Fruit fly (Drosophila melanogaster) whole organism, wandering third instar larva: Measurements from ENCODE around the gene Nubp2.

ENCODE experiments used
- Abd-B ChIP-seq: fragments of >200 bp; optimal IDR thresholded peaks from 2 replicates; lab custom pipeline; 2017; ENCODE audit warnings: missing biosample characterization, missing genetic modification characterization
- CG32264 ChIP-seq: fragments of 200-800 bp; sonication (Bioruptor generic); optimal IDR thresholded peaks from 2 replicates; lab custom pipeline; 2016; ENCODE audit warnings: missing biosample characterization, missing genetic modification characterization
- CG9705 ChIP-seq: fragments of 200-800 bp; sonication (Bioruptor generic); optimal IDR thresholded peaks from 2 replicates; lab custom pipeline; 2018; ENCODE audit warnings: missing biosample characterization, mild to moderate bottlenecking, missing genetic modification characterization
- CrebA ChIP-seq: fragments of 200-800 bp; sonication (Bioruptor generic); optimal IDR thresholded peaks from 2 replicates; lab custom pipeline; 2016; ENCODE audit warnings: missing biosample characterization, mild to moderate bottlenecking, missing genetic modification characterization, borderline replicate concordance
- Dfd ChIP-seq: fragments of >200 bp; optimal IDR thresholded peaks from 2 replicates; lab custom pipeline; 2017; ENCODE audit warnings: missing biosample characterization, missing genetic modification characterization
- Dif ChIP-seq: fragments of 200-275, 200-300 bp; sonication (Bioruptor generic); optimal IDR thresholded peaks from 2 replicates; lab custom pipeline; 2018; ENCODE audit warnings: missing biosample characterization, missing genetic modification characterization; ENCODE audit not compliant: partially characterized antibody
- GATAd ChIP-seq: sonication (Bioruptor generic); optimal IDR thresholded peaks from 2 replicates; lab custom pipeline; 2016; ENCODE audit warnings: missing biosample characterization, missing genetic modification characterization
- HLH106 ChIP-seq: fragments of 200-800 bp; optimal IDR thresholded peaks from 3 replicates; lab custom pipeline; 2019; ENCODE audit warnings: missing biosample characterization, mild to moderate bottlenecking, missing genetic modification characterization, moderate library complexity
- Hnf4 ChIP-seq: fragments of 200-800 bp; sonication (Bioruptor generic); optimal IDR thresholded peaks from 2 replicates; lab custom pipeline; 2016; ENCODE audit warnings: missing biosample characterization, mild to moderate bottlenecking, missing genetic modification characterization
- Hr78 ChIP-seq: fragments of >200 bp; optimal IDR thresholded peaks from 2 replicates; lab custom pipeline; 2017; ENCODE audit warnings: missing biosample characterization, missing genetic modification characterization
- Hr83 ChIP-seq: fragments of 200-300 bp; sonication (Bioruptor generic); optimal IDR thresholded peaks from 2 replicates; lab custom pipeline; 2016; ENCODE audit warnings: missing biosample characterization, mild to moderate bottlenecking, missing genetic modification characterization, moderate library complexity; ENCODE audit not compliant: poor library complexity, severe bottlenecking
- Jra ChIP-seq: sonication (Bioruptor generic); optimal IDR thresholded peaks from 2 replicates; lab custom pipeline; 2016; ENCODE audit warnings: missing biosample characterization, missing genetic modification characterization
- Mio ChIP-seq: sonication (Bioruptor generic); optimal IDR thresholded peaks from 2 replicates; lab custom pipeline; 2016; ENCODE audit warnings: missing biosample characterization, missing genetic modification characterization
- Myc ChIP-seq: fragments of >200 bp; optimal IDR thresholded peaks from 2 replicates; lab custom pipeline; 2017
- N ChIP-seq: fragments of >200 bp; optimal IDR thresholded peaks from 2 replicates; lab custom pipeline; 2018; ENCODE audit warnings: missing biosample characterization, missing external identifiers, missing genetic modification characterization
- OdsH ChIP-seq: fragments of 200-800 bp; sonication (Bioruptor generic); optimal IDR thresholded peaks from 2 replicates; lab custom pipeline; 2016; ENCODE audit warnings: missing biosample characterization, mild to moderate bottlenecking, missing genetic modification characterization
- Rel ChIP-seq, 2 experiments: fragments of 200-800 bp; sonication (Bioruptor generic) in 1 of 2; optimal IDR thresholded peaks; 2 replicates in 1 of 2; 3 replicates in 1 of 2; lab custom pipeline; 2016 to 2019; ENCODE audit warnings: mild to moderate bottlenecking in 2 of 2, missing biosample characterization in 2 of 2, missing genetic modification characterization in 2 of 2, moderate library complexity in 1 of 2
- Sp1 ChIP-seq: fragments of 200-800 bp; sonication (Bioruptor generic); optimal IDR thresholded peaks from 3 replicates; lab custom pipeline; 2019; ENCODE audit warnings: missing biosample characterization, mild to moderate bottlenecking, missing genetic modification characterization, moderate library complexity
- Vsx2 ChIP-seq: fragments of 200-300, 225-300 bp; sonication (Bioruptor generic); optimal IDR thresholded peaks from 2 replicates; lab custom pipeline; 2018; ENCODE audit warnings: missing biosample characterization, missing genetic modification characterization; ENCODE audit not compliant: partially characterized antibody
- br ChIP-seq: fragments of 200-800 bp; sonication (Bioruptor generic); optimal IDR thresholded peaks from 2 replicates; lab custom pipeline; 2016; ENCODE audit warnings: missing biosample characterization, missing genetic modification characterization
- brk ChIP-seq: fragments of 200-800 bp; sonication (Bioruptor generic); optimal IDR thresholded peaks from 2 replicates; lab custom pipeline; 2016; ENCODE audit warnings: missing biosample characterization, mild to moderate bottlenecking, missing genetic modification characterization
- dl ChIP-seq, 2 experiments: fragments of 175-275, 200-275 bp in 1 of 2; fragments of 200-275 bp in 1 of 2; sonication (Bioruptor generic); optimal IDR thresholded peaks; lab custom pipeline; 2018; ENCODE audit warnings: mild to moderate bottlenecking in 2 of 2, missing biosample characterization in 2 of 2, missing genetic modification characterization in 2 of 2, moderate library complexity in 2 of 2; ENCODE audit not compliant: partially characterized antibody in 2 of 2, insufficient read depth in 1 of 2
- dmrt93B ChIP-seq: fragments of 200-800 bp; sonication (Bioruptor generic); optimal IDR thresholded peaks from 2 replicates; lab custom pipeline; 2018; ENCODE audit warnings: missing biosample characterization, mild to moderate bottlenecking, missing genetic modification characterization
- dsf ChIP-seq: sonication (Bioruptor generic); optimal IDR thresholded peaks from 2 replicates; lab custom pipeline; 2016; ENCODE audit warnings: missing biosample characterization, missing genetic modification characterization, borderline replicate concordance
- ey ChIP-seq: fragments of 200-800 bp; sonication (Bioruptor generic); optimal IDR thresholded peaks from 2 replicates; lab custom pipeline; 2016; ENCODE audit warnings: missing biosample characterization, missing genetic modification characterization
- foxo ChIP-seq, 2 experiments: fragments of 200-800 bp; sonication (Bioruptor generic); optimal IDR thresholded peaks; 2 replicates in 1 of 2; 3 replicates in 1 of 2; lab custom pipeline; 2016 to 2017; ENCODE audit warnings: missing biosample characterization in 2 of 2, missing genetic modification characterization in 2 of 2
- fru ChIP-seq: fragments of 200-800 bp; sonication (Bioruptor generic); optimal IDR thresholded peaks from 3 replicates; lab custom pipeline; 2016; ENCODE audit warnings: missing biosample characterization, mild to moderate bottlenecking, missing genetic modification characterization
- h ChIP-seq: fragments of 200-800 bp; sonication (Bioruptor generic); optimal IDR thresholded peaks from 3 replicates; lab custom pipeline; 2016; ENCODE audit warnings: missing biosample characterization, mild to moderate bottlenecking, missing genetic modification characterization
- jim ChIP-seq: fragments of 175-275, 200-325 bp; sonication (Bioruptor generic); optimal IDR thresholded peaks from 2 replicates; lab custom pipeline; 2016; ENCODE audit warnings: missing biosample characterization, mild to moderate bottlenecking, missing genetic modification characterization
- lola ChIP-seq: fragments of >200 bp; optimal IDR thresholded peaks from 2 replicates; lab custom pipeline; 2017; ENCODE audit warnings: missing biosample characterization, missing genetic modification characterization
- pan ChIP-seq: fragments of >200 bp; optimal IDR thresholded peaks from 2 replicates; lab custom pipeline; 2017
- psq ChIP-seq: fragments of 200-800 bp; sonication (Bioruptor generic); optimal IDR thresholded peaks from 3 replicates; lab custom pipeline; 2017; ENCODE audit warnings: missing biosample characterization, mild to moderate bottlenecking, missing genetic modification characterization, moderate library complexity
- rgr ChIP-seq: fragments of 200-800 bp; sonication (Bioruptor generic); optimal IDR thresholded peaks from 3 replicates; lab custom pipeline; 2016; ENCODE audit warnings: missing biosample characterization, mild to moderate bottlenecking, missing genetic modification characterization
- sage ChIP-seq: fragments of 200-800 bp; sonication (Bioruptor generic); optimal IDR thresholded peaks from 2 replicates; lab custom pipeline; 2016; ENCODE audit warnings: missing biosample characterization, mild to moderate bottlenecking, missing genetic modification characterization
- sv ChIP-seq: fragments of 200-800 bp; sonication (Bioruptor generic); optimal IDR thresholded peaks from 3 replicates; lab custom pipeline; 2016; ENCODE audit warnings: missing biosample characterization, missing genetic modification characterization
- tai ChIP-seq: sonication (Bioruptor generic); optimal IDR thresholded peaks from 2 replicates; lab custom pipeline; 2016; ENCODE audit warnings: missing biosample characterization, missing genetic modification characterization
- usp ChIP-seq: fragments of >200 bp; optimal IDR thresholded peaks from 2 replicates; lab custom pipeline; 2017; ENCODE audit warnings: missing biosample characterization, missing genetic modification characterization
- woc ChIP-seq: sonication (Bioruptor generic); optimal IDR thresholded peaks from 2 replicates; lab custom pipeline; 2016; ENCODE audit warnings: missing biosample characterization, mild to moderate bottlenecking, missing genetic modification characterization

Nubp2 gene

DNA sequence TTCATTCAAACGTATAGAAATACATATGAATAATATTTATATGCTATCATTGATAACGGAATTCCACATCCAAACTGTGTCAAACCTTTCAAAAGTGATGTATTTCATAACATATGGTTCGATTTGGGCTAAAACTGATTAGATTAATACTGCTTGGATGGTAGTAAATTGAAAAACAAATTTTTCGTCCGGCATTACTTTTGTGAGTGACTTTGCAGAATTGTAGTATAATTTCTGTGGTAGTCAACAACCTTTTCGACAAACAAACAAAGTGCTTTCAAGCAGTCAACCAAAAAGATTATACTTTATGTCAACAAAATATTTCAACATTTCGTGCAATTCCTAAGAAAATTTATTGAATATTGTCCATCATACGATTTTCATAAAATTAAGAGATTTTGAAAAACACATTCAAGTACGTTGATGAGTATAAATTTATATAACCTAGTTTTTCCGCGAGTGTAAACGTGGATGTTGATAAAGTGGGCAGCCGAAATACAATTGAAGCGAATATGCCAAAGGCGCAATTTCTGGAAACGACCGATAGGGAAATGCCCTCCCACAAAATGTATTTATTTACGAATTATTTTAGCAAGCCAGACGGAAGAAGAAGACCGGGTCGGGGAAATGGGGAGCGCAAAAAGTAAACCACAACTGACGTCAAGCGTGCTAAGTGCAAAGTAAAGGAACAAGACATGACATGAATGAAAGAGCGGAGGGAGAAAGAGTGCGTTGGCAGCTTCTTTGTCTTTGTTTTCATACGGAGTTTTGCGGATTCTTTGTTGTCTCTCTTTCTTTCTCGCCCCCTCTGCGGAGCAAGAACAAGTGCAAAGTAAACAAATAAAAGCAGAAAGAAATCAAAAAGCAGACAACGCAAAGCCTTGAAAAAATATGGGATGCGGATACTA is 8.2 kb upstream of the Nubp2 start:
- peak; percentile 82 for TF ChIP-seq jim (GFP tag; lab: Kevin White, UChicago)
- no peak for TF ChIP-seq Vsx2 (GFP tag; lab: Kevin White, UChicago)
- no peak for TF ChIP-seq Dfd (GFP tag; lab: Kevin White, UChicago)
- no peak for TF ChIP-seq Jra
- peak; percentile 24 for TF ChIP-seq Hnf4 (GFP tag; lab: Kevin White, UChicago)
- TF ChIP-seq HLH106 (tag; lab: Kevin White, UChicago): peak; percentile 49
- TF ChIP-seq OdsH: peak; percentile 52
- peak; percentile 13 for TF ChIP-seq Hr83
- no peak for TF ChIP-seq GATAd
- TF ChIP-seq CrebA (GFP tag; lab: Kevin White, UChicago): no peak
- peak; percentile 35 for TF ChIP-seq Sp1 (GFP tag; lab: Kevin White, UChicago)
- peak; percentile 11 for TF ChIP-seq woc (GFP tag; lab: Kevin White, UChicago)
- no peak for TF ChIP-seq dl (GFP tag; optimal IDR thresholded peaks at IDR 0.05; lab: Kevin White, UChicago; ENCODE audit: insufficient read depth in 1 of 2, partially characterized antibody in 2 of 2)
- no peak for TF ChIP-seq Rel (GFP tag; optimal IDR thresholded peaks at IDR 0.05; lab: Kevin White, UChicago)
- TF ChIP-seq Rel (tag; optimal IDR thresholded peaks at IDR 0.05; lab: Kevin White, UChicago): peak; percentile 85
- no peak for TF ChIP-seq sv (GFP tag; lab: Kevin White, UChicago)
- no peak for TF ChIP-seq lola (GFP tag; lab: Kevin White, UChicago)
- no peak for TF ChIP-seq pan
- peak; percentile 54 for TF ChIP-seq rgr (GFP tag; lab: Kevin White, UChicago)
- TF ChIP-seq dmrt93B (GFP tag; lab: Kevin White, UChicago): peak; percentile 8
- TF ChIP-seq foxo (GFP tag; optimal IDR thresholded peaks at IDR 0.05; lab: Kevin White, UChicago): peak; percentile 56 to 60
- peak; percentile 41 for TF ChIP-seq tai (GFP tag; lab: Kevin White, UChicago)
- peak; percentile 67 for TF ChIP-seq ey (GFP tag; lab: Kevin White, UChicago)
- peak; percentile 39 for TF ChIP-seq br (GFP tag; lab: Kevin White, UChicago)
- peak; percentile 100 for TF ChIP-seq psq (GFP tag; lab: Kevin White, UChicago)
- TF ChIP-seq CG32264: no peak
- TF ChIP-seq Myc (lab: Kevin White, UChicago): no peak
- TF ChIP-seq Dif (GFP tag; lab: Kevin White, UChicago): peak; percentile 36
- TF ChIP-seq CG9705: no peak
- TF ChIP-seq h (GFP tag; lab: Kevin White, UChicago): peak; percentile 32
- no peak for TF ChIP-seq brk
- TF ChIP-seq sage (GFP tag; lab: Kevin White, UChicago): no peak
- no peak for TF ChIP-seq dsf (GFP tag; lab: Kevin White, UChicago)
- TF ChIP-seq fru: peak; percentile 78
- no peak for TF ChIP-seq Abd-B (GFP tag; lab: Kevin White, UChicago)
- no peak for TF ChIP-seq usp (GFP tag; lab: Kevin White, UChicago)
- TF ChIP-seq Hr78 (GFP tag; lab: Kevin White, UChicago): no peak
- peak; percentile 11 for TF ChIP-seq Mio
- TF ChIP-seq N (GFP tag; lab: Kevin White, UChicago): no peak

DNA sequence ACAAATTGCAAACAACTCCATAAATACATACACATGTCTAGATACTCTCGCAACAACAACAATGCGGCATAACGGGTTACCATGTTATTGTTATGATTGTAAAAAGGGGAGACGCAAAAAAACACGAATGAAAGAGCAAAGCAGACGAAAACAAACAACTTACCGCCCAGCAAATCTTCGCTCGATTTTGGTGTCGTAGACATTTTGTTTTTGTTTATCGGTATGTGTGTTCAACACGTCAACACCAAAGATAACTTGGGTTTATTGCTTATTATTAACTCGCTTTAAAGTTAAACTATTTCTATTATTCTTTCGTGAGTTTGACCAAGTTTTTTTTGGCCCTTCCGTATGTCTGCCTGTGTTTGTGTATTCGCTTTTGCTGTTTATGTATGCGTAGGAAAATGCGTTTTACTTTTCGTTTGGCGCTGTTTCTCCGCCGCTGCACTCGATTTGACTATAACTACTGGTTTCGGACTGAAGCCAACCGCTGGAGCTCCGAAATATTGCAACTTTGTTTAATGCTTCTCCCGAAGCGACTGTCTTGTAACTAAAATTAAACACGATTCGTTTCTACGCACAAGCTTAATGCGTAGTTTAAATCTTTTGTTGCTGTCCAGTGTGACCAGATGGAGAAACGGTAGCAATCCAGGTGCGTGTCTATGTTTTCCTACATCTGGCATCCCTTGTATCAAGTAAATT is 7.4 kb upstream of the Nubp2 start, which contains the start of gene BNIP3:
BNIP3 (minus strand) TSS at position 589 of the 699 bp plus-strand sequence.
- no peak for TF ChIP-seq jim (GFP tag; lab: Kevin White, UChicago)
- peak; percentile 17 for TF ChIP-seq br (GFP tag; lab: Kevin White, UChicago)
- TF ChIP-seq Sp1 (GFP tag; lab: Kevin White, UChicago): peak; percentile 32
- no peak for TF ChIP-seq usp (GFP tag; lab: Kevin White, UChicago)
- no peak for TF ChIP-seq Vsx2 (GFP tag; lab: Kevin White, UChicago)
- no peak for TF ChIP-seq Dfd (GFP tag; lab: Kevin White, UChicago)
- peak; percentile 98 for TF ChIP-seq psq (GFP tag; lab: Kevin White, UChicago)
- no peak for TF ChIP-seq CG32264
- TF ChIP-seq tai (GFP tag; lab: Kevin White, UChicago): no peak
- peak; percentile 7 for TF ChIP-seq fru
- peak; percentile 46 for TF ChIP-seq Hr83
- no peak for TF ChIP-seq Rel (GFP tag; optimal IDR thresholded peaks at IDR 0.05; lab: Kevin White, UChicago)
- TF ChIP-seq Rel (tag; optimal IDR thresholded peaks at IDR 0.05; lab: Kevin White, UChicago): peak; percentile 46
- no peak for TF ChIP-seq CrebA (GFP tag; lab: Kevin White, UChicago)
- no peak for TF ChIP-seq GATAd
- TF ChIP-seq Dif (GFP tag; lab: Kevin White, UChicago): no peak
- peak in 1 of 2 experiments; percentile 21 for TF ChIP-seq dl (GFP tag; optimal IDR thresholded peaks at IDR 0.05; lab: Kevin White, UChicago; ENCODE audit: insufficient read depth in 1 of 2, partially characterized antibody in 2 of 2)
- no peak for TF ChIP-seq Jra
- TF ChIP-seq N (GFP tag; lab: Kevin White, UChicago): no peak
